Fruit fly (Drosophila melanogaster): Measurements from ENCODE around the gene CG15544.

dm6 chr3R:30859901-30860560, 32.4 kb downstream of the CG15544 start:
- TF ChIP-seq Sox102F (GFP tag; optimal IDR thresholded peaks at IDR 0.05) (no peak), CG33557 (GFP tag; optimal IDR thresholded peaks at IDR 0.05) (no peak), CG13287 (GFP tag; IDR thresholded peaks at IDR 0.05; ENCODE audit: partially characterized antibody) (no peak), bcd (GFP tag; optimal IDR thresholded peaks at IDR 0.05) (no peak), caup (GFP tag; optimal IDR thresholded peaks at IDR 0.05; ENCODE audit: severe bottlenecking) (no peak), CG10267 (tag; optimal IDR thresholded peaks at IDR 0.05) (peak; percentile 25), ken (GFP tag; IDR thresholded peaks at IDR 0.05) (no peak), kay (GFP tag; optimal IDR thresholded peaks at IDR 0.05) (no peak), cwo (GFP tag; optimal IDR thresholded peaks at IDR 0.05) (no peak), sr (GFP tag; IDR thresholded peaks at IDR 0.05) (no peak), CG7745 (tag; optimal IDR thresholded peaks at IDR 0.05) (no peak), CG2202 (tag; optimal IDR thresholded peaks at IDR 0.05) (no peak)

Data from whole organism, embryonic.